Worm (Caenorhabditis elegans) whole organism, L1 larva: ENCODE data around the gene Y54G11A.3.
A peak's percentile ranks its signal among the peaks of the same experiment; 100 is the strongest.

Experiments used
- F16B12.6 ChIP-seq: fragments of 150-350 bp; optimal IDR thresholded peaks from 2 replicates; lab custom pipeline; 2014; ENCODE audit warnings: missing biosample characterization, missing genetic modification characterization
- aly-2 ChIP-seq: fragments of 150-350 bp; optimal IDR thresholded peaks from 2 replicates; lab custom pipeline; 2014; ENCODE audit warnings: missing biosample characterization, missing genetic modification characterization
- blmp-1 ChIP-seq: fragments of 150-350 bp; optimal IDR thresholded peaks from 2 replicates; lab custom pipeline; 2014; ENCODE audit warnings: missing biosample characterization, missing genetic modification characterization
- ceh-8 ChIP-seq: fragments of 200-800 bp; sonication (Bioruptor generic); optimal IDR thresholded peaks from 2 replicates; lab custom pipeline; 2018; ENCODE audit warnings: mild to moderate bottlenecking, missing genetic modification characterization, moderate library complexity, missing compliant biosample characterization
- ces-1 ChIP-seq: fragments of 150-350 bp; optimal IDR thresholded peaks from 2 replicates; lab custom pipeline; 2014; ENCODE audit warnings: missing biosample characterization, missing genetic modification reagents, missing genetic modification characterization
- dpl-1 ChIP-seq, 3 experiments: fragments of 150-350 bp in 2 of 3; sonication (generic microtip) in 1 of 3; optimal IDR thresholded peaks; 2 replicates each; lab custom pipeline; 2014 to 2017; ENCODE audit warnings: missing biosample characterization in 3 of 3, missing genetic modification characterization in 3 of 3, missing genetic modification reagents in 3 of 3
- dsc-1 ChIP-seq: sonication (generic microtip); optimal IDR thresholded peaks from 2 replicates; lab custom pipeline; 2016; ENCODE audit warnings: mild to moderate bottlenecking, missing genetic modification characterization, missing compliant biosample characterization
- efl-1 ChIP-seq, 4 experiments: fragments of 150-350 bp; optimal IDR thresholded peaks in 3 of 4; peaks in 1 of 4; 1 replicate in 1 of 4; 2 replicates in 3 of 4; lab custom pipeline; 2014; ENCODE audit warnings: missing biosample characterization in 2 of 4, missing genetic modification characterization in 2 of 4, missing genetic modification reagents in 2 of 4
- efl-3 ChIP-seq: fragments of 200-800 bp; sonication (Bioruptor generic); optimal IDR thresholded peaks from 2 replicates; lab custom pipeline; 2018; ENCODE audit warnings: mild to moderate bottlenecking, missing genetic modification characterization, missing compliant biosample characterization
- elt-2 ChIP-seq: sonication (generic microtip); optimal IDR thresholded peaks from 2 replicates; lab custom pipeline; 2016; ENCODE audit warnings: missing genetic modification characterization, mild to moderate bottlenecking, inconsistent platforms, missing compliant biosample characterization, missing genetic modification reagents
- elt-3 ChIP-seq, 6 experiments: fragments of 150-350 bp in 1 of 6; sonication (generic microtip); optimal IDR thresholded peaks; 2 replicates each; lab custom pipeline; 2017 to 2018; ENCODE audit warnings: missing biosample characterization in 6 of 6, missing genetic modification characterization in 6 of 6, inconsistent platforms in 1 of 6
- fos-1 ChIP-seq: fragments of 150-350 bp; optimal IDR thresholded peaks from 2 replicates; lab custom pipeline; 2014; ENCODE audit warnings: missing biosample characterization, missing genetic modification characterization
- mab-9 ChIP-seq: fragments of 200-800 bp; sonication (Bioruptor generic); IDR thresholded peaks from 2 replicates; pipeline ENCODE4 v1.3.6; 2022; ENCODE audit warnings: missing genetic modification reagents, missing genetic modification characterization, missing compliant biosample characterization
- mdl-1 ChIP-seq, 2 experiments: fragments of 150-350 bp; optimal IDR thresholded peaks; 2 replicates each; lab custom pipeline; 2014 to 2017; ENCODE audit warnings: missing biosample characterization in 2 of 2, missing genetic modification characterization in 2 of 2, inconsistent platforms in 1 of 2
- nhr-71 ChIP-seq: sonication (generic microtip); optimal IDR thresholded peaks from 2 replicates; lab custom pipeline; 2016; ENCODE audit warnings: mild to moderate bottlenecking, missing genetic modification characterization, moderate library complexity, missing compliant biosample characterization
- pag-3 ChIP-seq: sonication (generic microtip); optimal IDR thresholded peaks from 2 replicates; lab custom pipeline; 2017; ENCODE audit warnings: missing genetic modification characterization, mild to moderate bottlenecking, missing compliant biosample characterization, antibody characterized with exemption, borderline replicate concordance; ENCODE audit not compliant: insufficient read depth
- snpc-4 ChIP-seq: fragments of 150-350 bp; optimal IDR thresholded peaks from 2 replicates; lab custom pipeline; 2014; ENCODE audit warnings: missing biosample characterization, missing genetic modification characterization
- sox-4 ChIP-seq: sonication (generic microtip); optimal IDR thresholded peaks from 2 replicates; lab custom pipeline; 2016; ENCODE audit warnings: missing genetic modification characterization, missing compliant biosample characterization
- sptf-1 ChIP-seq: fragments of 150-350 bp; optimal IDR thresholded peaks from 2 replicates; lab custom pipeline; 2014; ENCODE audit warnings: missing biosample characterization, missing genetic modification characterization
- tbx-2 ChIP-seq: sonication (generic microtip); optimal IDR thresholded peaks from 2 replicates; lab custom pipeline; 2016; ENCODE audit warnings: missing genetic modification characterization, missing compliant biosample characterization
- unc-98 ChIP-seq: fragments of 200-800 bp; sonication (Bioruptor generic); IDR thresholded peaks from 2 replicates; pipeline ENCODE4 v1.3.6; 2022; ENCODE audit warnings: missing genetic modification characterization, missing compliant biosample characterization
- ztf-4 ChIP-seq: fragments of 150-350 bp; optimal IDR thresholded peaks from 2 replicates; lab custom pipeline; 2014; ENCODE audit warnings: missing biosample characterization, missing genetic modification characterization

Y54G11A.3 gene

DNA sequence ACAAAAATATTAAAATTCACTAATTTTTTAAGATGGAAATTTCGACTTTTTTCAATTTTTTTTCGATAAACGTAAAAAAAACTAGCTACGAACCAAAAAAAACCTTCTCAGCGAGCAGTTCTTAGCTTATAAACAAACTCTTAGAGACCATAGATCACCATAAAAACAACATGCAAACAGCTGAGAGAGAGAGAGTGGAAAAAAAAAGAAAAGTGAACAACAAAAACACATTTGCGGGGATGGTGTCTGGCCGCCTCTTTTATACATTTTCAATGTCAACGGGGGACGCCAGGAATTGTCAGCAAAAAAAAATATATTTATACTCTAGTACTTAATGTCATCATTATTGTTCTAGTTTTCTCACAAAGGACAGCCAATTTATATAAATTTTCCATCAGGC, 35.1 kb downstream of the Y54G11A.3 start:
- TF ChIP-seq elt-3 (tag; optimal IDR thresholded peaks at IDR 0.05; lab: Kevin White, UChicago) (no peak), blmp-1 (tag; lab: Kevin White, UChicago) (peak; percentile 25)

DNA sequence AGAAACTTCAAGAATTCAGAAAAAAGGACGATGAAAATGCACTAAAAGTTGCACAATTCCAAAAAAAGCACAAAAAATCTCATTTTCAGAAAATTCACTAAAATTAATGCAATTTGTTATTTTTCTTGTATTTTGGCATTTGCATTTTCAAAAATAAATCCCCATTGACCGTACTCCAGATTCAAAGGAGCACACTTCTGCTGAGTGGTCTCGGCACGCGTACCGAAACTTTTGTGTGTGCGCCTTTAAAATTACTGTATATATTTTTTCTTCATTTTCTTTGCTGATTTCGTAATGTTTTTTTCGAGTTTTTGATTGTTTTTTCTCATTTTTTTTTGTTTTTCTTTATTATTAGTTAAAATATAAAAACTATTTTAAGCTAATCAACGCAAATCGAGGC, 35.8 kb downstream of the Y54G11A.3 start:
- no peak for TF ChIP-seq ztf-4 (tag; lab: Kevin White, UChicago)
- no peak for TF ChIP-seq efl-1 (optimal IDR thresholded peaks at IDR 0.05; lab: Kevin White, UChicago)
- peak in 1 of 2 experiments; percentile 44 for TF ChIP-seq efl-1 (GFP tag; optimal IDR thresholded peaks at IDR 0.05 in 1 of 2; lab: Kevin White, UChicago)

DNA sequence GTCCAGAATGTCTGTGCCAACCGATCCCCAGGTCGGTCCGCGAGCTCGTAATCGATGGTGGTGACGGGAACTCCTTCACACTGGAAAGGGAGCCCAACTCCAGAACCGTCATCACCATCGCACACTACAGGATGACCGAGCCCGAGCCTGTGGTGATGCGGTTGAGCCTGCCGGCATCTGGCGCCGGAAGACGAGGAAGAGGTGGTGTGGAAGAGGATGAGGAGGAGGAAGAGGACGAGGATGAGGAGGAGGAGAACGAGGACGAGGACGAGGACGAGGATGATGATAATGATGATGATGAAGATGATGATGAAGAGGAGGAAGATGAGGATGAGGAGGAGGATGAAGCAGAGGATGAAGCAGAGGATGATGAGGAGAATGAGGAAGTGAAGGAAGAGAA, 41.6 kb downstream of the Y54G11A.3 start, which contains the start of gene Y54G11A.14:
Gene Y54G11A.14, plus strand, starts transcription at position 132 of the 400 bp plus-strand sequence.
- TF ChIP-seq pag-3 (tag; lab: Kevin White, UChicago) (no peak), tbx-2 (tag; lab: Kevin White, UChicago) (no peak), efl-3 (GFP tag; lab: Kevin White, UChicago) (no peak), elt-2 (tag; lab: Kevin White, UChicago) (no peak), aly-2 (tag; lab: Kevin White, UChicago) (no peak), sptf-1 (tag; lab: Kevin White, UChicago) (no peak), blmp-1 (tag; lab: Kevin White, UChicago) (no peak), elt-3 (tag; optimal IDR thresholded peaks at IDR 0.05; lab: Kevin White, UChicago) (no peak), sox-4 (tag; lab: Kevin White, UChicago) (no peak), mdl-1 (tag; optimal IDR thresholded peaks at IDR 0.05; lab: Kevin White, UChicago) (no peak), dsc-1 (no peak), snpc-4 (tag; lab: Kevin White, UChicago) (no peak), fos-1 (no peak), unc-98 (GFP tag; lab: Robert Waterston, UW) (no peak), nhr-71 (no peak)

- no peak for TF ChIP-seq ces-1 (GFP tag; lab: Kevin White, UChicago)
- TF ChIP-seq ceh-8 (GFP tag; lab: Kevin White, UChicago), result peak; percentile 48
Observed at ce11 chrII:14319227-14319626, 42.8 kb downstream of the Y54G11A.3 start.

DNA sequence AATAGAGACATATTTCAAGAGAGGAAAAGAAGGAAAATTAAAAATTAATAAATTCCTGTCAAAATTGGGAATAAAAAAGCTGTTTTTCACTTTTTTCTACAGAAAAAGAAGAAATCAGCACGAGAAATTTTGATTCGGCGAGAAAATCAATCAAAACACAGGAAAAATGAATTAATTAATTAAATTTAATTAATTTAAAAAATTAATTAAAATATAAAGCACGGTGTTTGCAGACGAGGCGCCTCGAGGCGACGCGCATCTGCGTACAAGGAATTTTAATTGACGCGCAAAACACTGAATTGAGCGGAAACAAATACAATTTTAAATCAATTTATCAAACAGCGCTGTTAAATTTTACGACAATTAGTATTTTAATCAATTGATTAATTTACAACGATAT, 44.8 kb downstream of the Y54G11A.3 start:
- TF ChIP-seq ceh-8 (GFP tag; lab: Kevin White, UChicago), result peak; percentile 36
- peak; percentile 16 for TF ChIP-seq F16B12.6
- TF ChIP-seq efl-1 (optimal IDR thresholded peaks at IDR 0.05; lab: Kevin White, UChicago), result peak in 1 of 2 experiments; percentile 18
- peak in 1 of 2 experiments; percentile 18 for TF ChIP-seq efl-1 (GFP tag; optimal IDR thresholded peaks at IDR 0.05 in 1 of 2; lab: Kevin White, UChicago)
- TF ChIP-seq mab-9 (GFP tag; lab: Robert Waterston, UW), result no peak
- peak in 1 of 3 experiments; percentile 22 for TF ChIP-seq dpl-1 (GFP tag; optimal IDR thresholded peaks at IDR 0.05; lab: Kevin White, UChicago)
